Worm (Caenorhabditis elegans): ENCODE results near the gene pyk-2.

DNA sequence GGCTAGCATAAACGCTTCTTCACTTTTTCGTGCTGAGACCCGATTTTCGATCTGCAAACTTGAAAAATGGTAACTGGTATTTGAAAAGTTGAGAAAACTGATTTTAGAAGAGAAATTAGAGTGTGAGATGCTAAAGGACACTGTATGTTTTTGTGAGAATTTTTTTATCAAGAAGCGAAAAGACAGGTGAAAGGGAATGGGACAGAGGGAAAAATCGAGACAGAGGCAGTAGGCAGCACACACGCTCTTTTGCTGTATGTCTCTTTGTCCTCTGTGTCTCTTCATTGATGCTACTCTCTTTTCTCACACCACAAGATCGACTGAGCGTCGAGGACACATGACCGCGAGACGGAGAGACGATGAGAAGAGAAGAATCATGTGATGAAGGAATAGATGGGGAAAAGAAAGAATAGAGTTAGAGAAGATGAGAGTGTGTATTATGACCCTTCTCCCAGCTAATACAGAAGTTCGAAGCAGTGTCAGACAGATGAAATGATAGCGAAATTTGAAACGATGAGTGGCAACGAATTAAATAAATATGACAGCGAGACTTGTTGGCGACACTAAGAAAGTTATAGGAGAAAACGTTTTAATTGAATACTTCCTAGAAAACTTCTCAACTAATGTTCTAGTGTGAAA lies 26.3 kb downstream of the pyk-2 start, which contains the start of gene lgg-2:
- TF ChIP-seq ama-1 (optimal IDR thresholded peaks at IDR 0.05) (no peak), hlh-30 (tag; optimal IDR thresholded peaks at IDR 0.05; ENCODE audit: insufficient read depth) (peak; percentile 100), hlh-8 (tag; optimal IDR thresholded peaks at IDR 0.05) (no peak), dve-1 (tag; optimal IDR thresholded peaks at IDR 0.05) (no peak), pag-3 (tag; optimal IDR thresholded peaks at IDR 0.05; ENCODE audit: borderline replicate concordance) (no peak)

Measured in whole organism, late embryonic.